Worm (Caenorhabditis elegans) whole organism, young adult: ENCODE data around the gene lgc-30.

Experiments
- nhr-179 ChIP-seq: sonication (generic microtip); optimal IDR thresholded peaks from 2 replicates; lab custom pipeline; 2016; ENCODE audit warnings: mild to moderate bottlenecking, missing genetic modification characterization, missing compliant biosample characterization
- rpc-1 ChIP-seq, 2 experiments: fragments of 150-350 bp in 1 of 2; sonication (generic microtip) in 1 of 2; optimal IDR thresholded peaks; 2 replicates each; lab custom pipeline; 2014 to 2018; ENCODE audit warnings: missing biosample characterization in 1 of 2, missing genetic modification characterization in 1 of 2, missing genetic modification reagents in 1 of 2, missing genotype in 1 of 2
- sdz-38 ChIP-seq: sonication (generic microtip); optimal IDR thresholded peaks from 2 replicates; lab custom pipeline; 2016; ENCODE audit warnings: missing genotype, missing genetic modification characterization, missing compliant biosample characterization

DNA sequence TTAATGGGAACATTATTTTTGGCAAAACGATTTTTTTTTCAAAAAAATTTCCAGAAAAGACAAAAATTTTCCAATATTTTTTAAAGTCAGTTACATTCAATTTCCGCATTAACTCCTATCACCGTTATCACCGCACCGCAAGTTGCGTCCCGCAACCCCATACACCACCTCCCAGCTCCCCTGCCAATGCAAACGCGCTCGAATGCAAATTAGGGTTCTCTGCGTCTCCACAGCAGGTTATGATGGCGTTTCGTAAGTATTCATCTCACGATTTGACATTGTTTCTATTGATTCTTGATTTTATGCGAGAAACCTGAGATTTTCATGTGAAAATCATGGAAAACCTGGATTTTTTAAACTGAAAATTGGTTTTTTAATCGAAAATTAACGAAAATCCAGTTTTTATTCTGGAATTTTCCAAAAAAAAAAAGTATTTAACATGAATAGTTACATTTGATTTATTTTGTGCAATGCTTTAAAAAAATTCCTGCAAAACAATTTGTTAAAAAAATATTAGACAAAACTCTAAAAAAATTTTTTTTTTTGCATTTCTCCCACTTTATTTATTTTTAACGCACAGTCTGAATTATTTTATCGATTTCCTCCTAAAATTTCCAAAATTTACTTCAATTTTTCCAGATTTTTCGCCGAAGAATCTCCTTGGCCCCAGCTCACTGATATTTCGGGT is 39.8 kb upstream of the lgc-30 start, which contains the start of gene mak-2:
- no peak for TF ChIP-seq sdz-38 (tag; lab: Kevin White, UChicago)
- no peak for TF ChIP-seq rpc-1 (optimal IDR thresholded peaks at IDR 0.05; lab: Kevin White, UChicago)
- TF ChIP-seq rpc-1 (tag; optimal IDR thresholded peaks at IDR 0.05; lab: Kevin White, UChicago): no peak
- TF ChIP-seq nhr-179: no peak
